Fruit fly (Drosophila melanogaster) whole organism, embryonic: ENCODE measurements around the gene nbs.

Source experiments
- Awh ChIP-seq: fragments of 200-800 bp; sonication (Bioruptor generic); IDR thresholded peaks from 2 replicates; pipeline ENCODE4, ENCODE4 v1.3.6; 2022; ENCODE audit warnings: missing biosample characterization, missing genetic modification characterization
- Bteb2 ChIP-seq: fragments of 200-800 bp; sonication (Bioruptor generic); optimal IDR thresholded peaks from 2 replicates; lab custom pipeline; 2016; ENCODE audit warnings: missing biosample characterization, missing genetic modification characterization
- CG10366 ChIP-seq: fragments of 200-800 bp; sonication (Bioruptor generic); IDR thresholded peaks from 2 replicates; pipeline ENCODE4 v1.3.6; 2022; ENCODE audit warnings: missing biosample characterization, missing genetic modification characterization
- CG10565 ChIP-seq: fragments of 200-800 bp; sonication (Bioruptor generic); optimal IDR thresholded peaks from 3 replicates; lab custom pipeline; 2016; ENCODE audit warnings: missing biosample characterization, mild to moderate bottlenecking, missing genetic modification characterization
- CG15269 ChIP-seq: fragments of 200-800 bp; sonication (Bioruptor generic); optimal IDR thresholded peaks from 2 replicates; lab custom pipeline; 2018; ENCODE audit warnings: missing biosample characterization, mild to moderate bottlenecking, missing genetic modification characterization, moderate library complexity
- CG1602 ChIP-seq: fragments of 200-800 bp; sonication (Bioruptor generic); optimal IDR thresholded peaks from 3 replicates; lab custom pipeline; 2016; ENCODE audit warnings: missing biosample characterization, missing genetic modification characterization
- CG2875 ChIP-seq: fragments of 200-800 bp; sonication (Bioruptor generic); optimal IDR thresholded peaks from 2 replicates; lab custom pipeline; 2017; ENCODE audit warnings: missing biosample characterization, mild to moderate bottlenecking, missing genetic modification characterization, missing genetic modification reagents
- CG3163 ChIP-seq: fragments of 200-800 bp; sonication (Bioruptor generic); optimal IDR thresholded peaks from 3 replicates; lab custom pipeline; 2016; ENCODE audit warnings: missing biosample characterization, missing genetic modification characterization
- CG34376 ChIP-seq: fragments of 200-800 bp; sonication (Bioruptor generic); optimal IDR thresholded peaks from 2 replicates; lab custom pipeline; 2018; ENCODE audit warnings: missing biosample characterization, mild to moderate bottlenecking, missing genetic modification characterization
- CG34422 ChIP-seq: fragments of 200-800 bp; sonication (Bioruptor generic); IDR thresholded peaks from 3 replicates; pipeline ENCODE4 v1.3.6; 2022; ENCODE audit warnings: missing biosample characterization, missing genetic modification characterization
- CG4282 ChIP-seq: fragments of 200-800 bp; sonication (Bioruptor generic); optimal IDR thresholded peaks from 2 replicates; lab custom pipeline; 2016; ENCODE audit warnings: missing biosample characterization, missing genetic modification characterization
- CG6175 ChIP-seq: fragments of 200-800 bp; sonication (Bioruptor generic); IDR thresholded peaks from 3 replicates; pipeline ENCODE4 v1.3.6; 2022; ENCODE audit warnings: missing biosample characterization, missing genetic modification characterization
- CG6854 ChIP-seq: fragments of 200-800 bp; sonication (Bioruptor generic); optimal IDR thresholded peaks from 3 replicates; lab custom pipeline; 2017; ENCODE audit warnings: missing biosample characterization, mild to moderate bottlenecking, missing genetic modification characterization
- CG7556 ChIP-seq: fragments of 200-800 bp; sonication (Bioruptor generic); optimal IDR thresholded peaks from 2 replicates; lab custom pipeline; 2017; ENCODE audit warnings: missing biosample characterization, mild to moderate bottlenecking, missing genetic modification characterization
- CG7786 ChIP-seq: fragments of 200-800 bp; sonication (Bioruptor generic); optimal IDR thresholded peaks from 2 replicates; lab custom pipeline; 2016; ENCODE audit warnings: missing biosample characterization, missing genetic modification characterization
- CG8281 ChIP-seq: fragments of 200-800 bp; sonication (Bioruptor generic); optimal IDR thresholded peaks from 2 replicates; lab custom pipeline; 2018; ENCODE audit warnings: missing biosample characterization, mild to moderate bottlenecking, missing genetic modification characterization, moderate library complexity
- CG8388 ChIP-seq: fragments of 200-800 bp; sonication (Bioruptor generic); optimal IDR thresholded peaks from 2 replicates; lab custom pipeline; 2019; ENCODE audit warnings: missing biosample characterization, mild to moderate bottlenecking, missing genetic modification characterization, moderate library complexity
- CG8924 ChIP-seq: fragments of 200-800 bp; optimal IDR thresholded peaks from 3 replicates; lab custom pipeline; 2019; ENCODE audit warnings: missing biosample characterization, mild to moderate bottlenecking, missing genetic modification characterization, moderate library complexity
- Dip3 ChIP-seq: fragments of 200-800 bp; sonication (Bioruptor generic); optimal IDR thresholded peaks from 3 replicates; lab custom pipeline; 2016; ENCODE audit warnings: missing biosample characterization, missing genetic modification characterization
- Doc2 ChIP-seq: fragments of 200-800 bp; sonication (Bioruptor generic); IDR thresholded peaks from 2 replicates; pipeline ENCODE4 v1.3.6; 2022; ENCODE audit warnings: missing biosample characterization, missing genetic modification characterization
- H15 ChIP-seq: fragments of 200-800 bp; sonication (Bioruptor generic); IDR thresholded peaks from 3 replicates; pipeline ENCODE4 v1.3.6; 2022; ENCODE audit warnings: missing biosample characterization, missing genetic modification characterization
- HLHmδ ChIP-seq: fragments of 200-800 bp; sonication (Bioruptor generic); optimal IDR thresholded peaks from 2 replicates; lab custom pipeline; 2018; ENCODE audit warnings: missing biosample characterization, mild to moderate bottlenecking, missing genetic modification characterization, moderate library complexity
- HmgD ChIP-seq: fragments of 200-800 bp; sonication (Bioruptor generic); optimal IDR thresholded peaks from 3 replicates; lab custom pipeline; 2016; ENCODE audit warnings: missing biosample characterization, missing genetic modification characterization
- Hr78 ChIP-seq, 2 experiments: fragments of 200-800 bp in 1 of 2; fragments of >200 bp in 1 of 2; sonication (Bioruptor generic) in 1 of 2; optimal IDR thresholded peaks; 2 replicates each; lab custom pipeline; 2017 to 2019; ENCODE audit warnings: missing biosample characterization in 2 of 2, missing genetic modification characterization in 2 of 2, mild to moderate bottlenecking in 1 of 2, moderate library complexity in 1 of 2
- MBD-R2 ChIP-seq: fragments of 200-800 bp; sonication (Bioruptor generic); IDR thresholded peaks from 2 replicates; pipeline ENCODE4 v1.3.6; 2022; ENCODE audit warnings: missing biosample characterization, missing genetic modification characterization
- Nf-YC ChIP-seq: fragments of 200-800 bp; optimal IDR thresholded peaks from 3 replicates; lab custom pipeline; 2019; ENCODE audit warnings: missing biosample characterization, mild to moderate bottlenecking, missing genetic modification characterization, moderate library complexity
- Optix ChIP-seq: fragments of 200-800 bp; sonication (Bioruptor generic); IDR thresholded peaks from 3 replicates; pipeline ENCODE4 v1.3.6; 2022; ENCODE audit warnings: missing biosample characterization, missing genetic modification characterization
- Rx ChIP-seq: fragments of 200-800 bp; sonication (Bioruptor generic); IDR thresholded peaks from 2 replicates; pipeline ENCODE4 v1.3.6; 2022; ENCODE audit warnings: missing biosample characterization, missing genetic modification characterization
- Sox102F ChIP-seq: fragments of 200-800 bp; sonication (Bioruptor generic); optimal IDR thresholded peaks from 2 replicates; lab custom pipeline; 2018; ENCODE audit warnings: missing biosample characterization, mild to moderate bottlenecking, missing genetic modification characterization, moderate library complexity
- abd-A ChIP-seq: fragments of 200-800 bp; sonication (Bioruptor generic); optimal IDR thresholded peaks from 3 replicates; lab custom pipeline; 2019; ENCODE audit warnings: missing biosample characterization, mild to moderate bottlenecking, missing genetic modification characterization, moderate library complexity
- ash1 ChIP-seq: fragments of 200-800 bp; sonication (Bioruptor generic); optimal IDR thresholded peaks from 2 replicates; lab custom pipeline; 2018; ENCODE audit warnings: missing biosample characterization, mild to moderate bottlenecking, missing genetic modification characterization
- cad ChIP-seq: fragments of >200 bp; optimal IDR thresholded peaks from 2 replicates; lab custom pipeline; 2017; ENCODE audit warnings: missing biosample characterization, missing genetic modification characterization
- chinmo ChIP-seq: fragments of 200-800 bp; sonication (Bioruptor generic); IDR thresholded peaks from 4 replicates; pipeline ENCODE4 v1.3.6; 2022; ENCODE audit warnings: missing biosample characterization, missing genetic modification characterization; ENCODE audit not compliant: partially characterized antibody
- cwo ChIP-seq: fragments of 200-800 bp; sonication (Bioruptor generic); optimal IDR thresholded peaks from 3 replicates; lab custom pipeline; 2017; ENCODE audit warnings: missing biosample characterization, missing genetic modification characterization, mild to moderate bottlenecking, moderate library complexity, missing genetic modification reagents
- dysf ChIP-seq: fragments of 200-800 bp; sonication (Bioruptor generic); IDR thresholded peaks from 3 replicates; pipeline ENCODE4 v1.3.6; 2022; ENCODE audit warnings: missing biosample characterization, missing genetic modification characterization
- eve ChIP-seq, 2 experiments: fragments of >200 bp; optimal IDR thresholded peaks; 2 replicates each; lab custom pipeline; 2017; ENCODE audit warnings: missing biosample characterization in 2 of 2, missing genetic modification characterization in 2 of 2
- ewg ChIP-seq: fragments of 200-800 bp; sonication (Bioruptor generic); optimal IDR thresholded peaks from 3 replicates; lab custom pipeline; 2017; ENCODE audit warnings: mild to moderate bottlenecking, missing biosample characterization, missing genetic modification reagents, missing genetic modification characterization
- fd3F ChIP-seq: fragments of 200-800 bp; sonication (Bioruptor generic); optimal IDR thresholded peaks from 2 replicates; lab custom pipeline; 2018; ENCODE audit warnings: missing biosample characterization, mild to moderate bottlenecking, missing genetic modification characterization, moderate library complexity
- gcm ChIP-seq: fragments of 200-800 bp; sonication (Bioruptor generic); optimal IDR thresholded peaks from 2 replicates; lab custom pipeline; 2019; ENCODE audit warnings: missing biosample characterization, mild to moderate bottlenecking, missing genetic modification characterization, moderate library complexity
- grau ChIP-seq: fragments of 200-800 bp; optimal IDR thresholded peaks from 3 replicates; lab custom pipeline; 2019; ENCODE audit warnings: missing biosample characterization, mild to moderate bottlenecking, missing genetic modification characterization, moderate library complexity
- hth ChIP-seq: fragments of >200 bp; optimal IDR thresholded peaks from 2 replicates; lab custom pipeline; 2017; ENCODE audit warnings: inconsistent platforms
- ind ChIP-seq: fragments of 200-800 bp; sonication (Bioruptor generic); optimal IDR thresholded peaks from 3 replicates; lab custom pipeline; 2016; ENCODE audit warnings: missing biosample characterization, missing genetic modification characterization
- kay ChIP-seq: fragments of 200-800 bp; sonication (Bioruptor generic); optimal IDR thresholded peaks from 2 replicates; lab custom pipeline; 2016; ENCODE audit warnings: missing biosample characterization, missing genetic modification characterization
- lab ChIP-seq: fragments of 200-800 bp; sonication (Bioruptor generic); optimal IDR thresholded peaks from 3 replicates; lab custom pipeline; 2017; ENCODE audit warnings: missing biosample characterization, missing genetic modification characterization, mild to moderate bottlenecking, moderate library complexity, missing genetic modification reagents
- nau ChIP-seq: fragments of 200-800 bp; sonication (Bioruptor generic); optimal IDR thresholded peaks from 3 replicates; lab custom pipeline; 2017; ENCODE audit warnings: missing biosample characterization, mild to moderate bottlenecking, missing genetic modification characterization, missing genetic modification reagents
- pan ChIP-seq, 4 experiments: fragments of >200 bp in 3 of 4; fragments of 200-800 bp in 1 of 4; sonication (Bioruptor generic) in 1 of 4; optimal IDR thresholded peaks in 3 of 4; IDR thresholded peaks in 1 of 4; 2 replicates each; pipeline versions ENCODE4 v1.3.6 to Lab custom; 2017 to 2022; ENCODE audit warnings: missing biosample characterization in 2 of 4, missing genetic modification characterization in 2 of 4, mixed read lengths in 1 of 4
- pho ChIP-seq: fragments of 200-800 bp; sonication (Bioruptor generic); optimal IDR thresholded peaks from 2 replicates; lab custom pipeline; 2016; ENCODE audit warnings: missing biosample characterization, missing genetic modification characterization
- sisA ChIP-seq: fragments of 200-800 bp; sonication (Bioruptor generic); IDR thresholded peaks from 2 replicates; pipeline ENCODE4 v1.3.6; 2022; ENCODE audit warnings: missing biosample characterization, missing genetic modification characterization
- stwl ChIP-seq: fragments of 200-800 bp; sonication (Bioruptor generic); optimal IDR thresholded peaks from 3 replicates; lab custom pipeline; 2018; ENCODE audit warnings: missing biosample characterization, mild to moderate bottlenecking, missing genetic modification characterization, moderate library complexity
- tgo ChIP-seq: fragments of 200-800 bp; sonication (Bioruptor generic); IDR thresholded peaks from 3 replicates; pipeline ENCODE4 v1.3.6; 2022; ENCODE audit warnings: missing biosample characterization, missing genetic modification characterization

nbs gene

DNA sequence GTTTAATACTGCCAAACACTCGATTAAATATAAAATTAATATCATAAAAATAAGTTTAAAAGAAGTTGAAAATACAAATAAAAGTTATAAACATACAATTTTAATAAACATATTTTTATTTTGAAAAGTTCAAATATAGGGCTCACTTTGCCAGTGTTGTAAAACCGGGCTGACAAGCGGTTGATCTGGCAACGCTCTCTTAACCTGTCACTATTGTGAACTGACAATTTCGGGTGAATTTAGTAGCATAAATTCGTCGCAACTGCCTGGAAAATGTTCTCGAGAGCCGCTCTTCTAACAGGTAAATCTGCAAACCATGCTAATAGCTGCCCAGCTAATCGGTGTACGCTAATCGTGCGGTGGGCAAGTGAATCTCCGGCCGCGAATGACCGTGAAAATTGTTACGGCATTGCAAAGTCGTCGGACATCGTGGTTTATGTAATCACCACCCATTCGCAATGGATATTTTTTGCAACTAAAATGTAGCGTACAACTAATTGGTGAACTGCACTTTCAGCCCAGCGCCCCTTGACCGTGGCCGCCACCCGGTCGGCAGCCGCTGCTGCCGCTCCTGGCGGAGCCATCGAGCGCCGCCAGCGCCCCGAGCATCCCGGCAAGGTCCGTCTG, 6.9 kb upstream of the nbs start, which contains the start of gene ATPsynB (continued):
- no peak for TF ChIP-seq CG2875 (GFP tag; lab: Kevin White, UChicago)
- TF ChIP-seq grau (tag; lab: Kevin White, UChicago): no peak
- TF ChIP-seq dysf (GFP tag; lab: Robert Waterston, UW): no peak; the same call in 2 of the 3 replicates
- TF ChIP-seq cwo: no peak
- no peak for TF ChIP-seq Hr78 (GFP tag; optimal IDR thresholded peaks at IDR 0.05; lab: Kevin White, UChicago)
- peak; percentile 10 for TF ChIP-seq pho
- TF ChIP-seq CG15269 (tag; lab: Kevin White, UChicago): no peak
- peak; percentile 27 for TF ChIP-seq HLHmδ (GFP tag; lab: Kevin White, UChicago)
- TF ChIP-seq Awh (GFP tag; lab: Robert Waterston, UW): no peak
- TF ChIP-seq CG8388 (GFP tag; lab: Kevin White, UChicago): no peak
- no peak for TF ChIP-seq pan (optimal IDR thresholded peaks at IDR 0.05; lab: Kevin White, UChicago)
- peak in 1 of 2 experiments; percentile 39 for TF ChIP-seq pan (GFP tag; optimal IDR thresholded peaks at IDR 0.05 in 1 of 2, IDR thresholded peaks at IDR 0.05 in 1 of 2)
- no peak for TF ChIP-seq CG6175 (GFP tag; lab: Robert Waterston, UW)
- no peak for TF ChIP-seq lab (GFP tag; lab: Kevin White, UChicago)
- TF ChIP-seq chinmo (GFP tag; lab: Robert Waterston, UW): no peak
- TF ChIP-seq Optix (GFP tag; lab: Robert Waterston, UW): no peak
- no peak for TF ChIP-seq kay (GFP tag; lab: Kevin White, UChicago)
- TF ChIP-seq ewg: peak; percentile 21
- TF ChIP-seq Sox102F (GFP tag; lab: Kevin White, UChicago): no peak
- no peak; the same call in 2 of the 3 replicates for TF ChIP-seq tgo (GFP tag; lab: Robert Waterston, UW)
- TF ChIP-seq nau (GFP tag; lab: Kevin White, UChicago): no peak
- TF ChIP-seq CG8281 (tag; lab: Kevin White, UChicago): no peak
- TF ChIP-seq H15 (GFP tag; lab: Robert Waterston, UW): no peak
- TF ChIP-seq CG34376 (GFP tag; lab: Kevin White, UChicago): peak; percentile 19
- no peak for TF ChIP-seq abd-A
- TF ChIP-seq Nf-YC (tag; lab: Kevin White, UChicago): no peak
- no peak for TF ChIP-seq Dip3 (GFP tag; lab: Kevin White, UChicago)
- no peak for TF ChIP-seq CG4282 (GFP tag; lab: Kevin White, UChicago)
- TF ChIP-seq CG3163 (GFP tag; lab: Kevin White, UChicago): no peak
- no peak for TF ChIP-seq CG10366 (GFP tag; lab: Robert Waterston, UW)
- TF ChIP-seq hth (lab: Kevin White, UChicago): no peak
- no peak for TF ChIP-seq CG7786 (GFP tag; lab: Kevin White, UChicago)
- TF ChIP-seq sisA (GFP tag; lab: Robert Waterston, UW): no peak
- peak; percentile 25 for TF ChIP-seq ind (GFP tag; lab: Kevin White, UChicago)
- TF ChIP-seq CG10565 (GFP tag; lab: Kevin White, UChicago): no peak
- no peak for TF ChIP-seq Rx (GFP tag; lab: Robert Waterston, UW)
- TF ChIP-seq gcm: no peak
- peak; percentile 51; the same call in 1 of the 3 replicates for TF ChIP-seq CG34422
- no peak for TF ChIP-seq Bteb2 (GFP tag; lab: Kevin White, UChicago)
- TF ChIP-seq cad (GFP tag; lab: Kevin White, UChicago): no peak
- TF ChIP-seq CG7556 (GFP tag; lab: Kevin White, UChicago): no peak
- no peak for TF ChIP-seq eve (GFP tag; optimal IDR thresholded peaks at IDR 0.05; lab: Kevin White, UChicago)
- TF ChIP-seq ash1 (GFP tag; lab: Kevin White, UChicago): no peak
- peak; percentile 36 for TF ChIP-seq HmgD (GFP tag; lab: Kevin White, UChicago)
- TF ChIP-seq Doc2 (GFP tag; lab: Robert Waterston, UW): no peak
- TF ChIP-seq CG1602 (GFP tag; lab: Kevin White, UChicago): no peak
- no peak for TF ChIP-seq CG6854 (GFP tag; lab: Kevin White, UChicago)
- no peak for TF ChIP-seq fd3F (GFP tag; lab: Kevin White, UChicago)
- TF ChIP-seq stwl (tag; lab: Kevin White, UChicago): peak; percentile 93
- TF ChIP-seq MBD-R2 (GFP tag; lab: Robert Waterston, UW): peak; percentile 88
- no peak for TF ChIP-seq CG8924 (tag; lab: Kevin White, UChicago)
